Fruit fly (Drosophila melanogaster): Measurements from ENCODE around the gene Jon25Bii.

Jon25Bii gene

dm6 chr2L:4937060-4937459 lies 15.9 kb downstream of the Jon25Bii start, which contains the start of gene Sgs1:
Gene Sgs1, plus strand, starts transcription at chr2L:4937409.
- no peak for TF ChIP-seq noc (tag; optimal IDR thresholded peaks at IDR 0.05)

- no peak for TF ChIP-seq noc (tag; optimal IDR thresholded peaks at IDR 0.05)
Observed at dm6 chr2L:4936325-4936869, 16.5 kb downstream of the Jon25Bii start, which contains the start of gene hoe2. Gene hoe2, minus strand, starts transcription at chr2L:4936450.

dm6 chr2L:4932284-4932683 lies 20.7 kb downstream of the Jon25Bii start, which contains the start of gene hoe1:
Gene hoe1, minus strand, starts transcription at chr2L:4932384.
- no peak for TF ChIP-seq noc (tag; optimal IDR thresholded peaks at IDR 0.05)

DNA sequence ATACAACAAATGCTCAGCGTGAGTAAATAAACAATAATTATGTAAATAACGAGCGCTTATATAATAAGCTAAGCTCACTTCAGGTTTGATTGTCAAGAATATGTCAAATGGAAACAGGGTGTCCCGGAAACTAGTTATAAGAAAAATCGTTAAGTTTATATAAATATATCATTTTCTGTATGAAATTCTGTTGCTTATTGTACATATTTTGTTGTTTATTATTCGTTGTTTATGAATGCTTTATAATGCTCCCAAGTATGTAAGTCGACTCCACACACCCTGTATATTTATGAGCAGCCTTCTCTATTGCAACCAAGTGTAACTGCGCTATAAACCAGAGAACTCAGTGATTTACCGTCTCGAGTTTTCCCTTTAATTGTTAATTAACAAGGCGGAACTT lies 22.4 kb downstream of the Jon25Bii start:
- TF ChIP-seq noc (tag; optimal IDR thresholded peaks at IDR 0.05), result no peak

DNA sequence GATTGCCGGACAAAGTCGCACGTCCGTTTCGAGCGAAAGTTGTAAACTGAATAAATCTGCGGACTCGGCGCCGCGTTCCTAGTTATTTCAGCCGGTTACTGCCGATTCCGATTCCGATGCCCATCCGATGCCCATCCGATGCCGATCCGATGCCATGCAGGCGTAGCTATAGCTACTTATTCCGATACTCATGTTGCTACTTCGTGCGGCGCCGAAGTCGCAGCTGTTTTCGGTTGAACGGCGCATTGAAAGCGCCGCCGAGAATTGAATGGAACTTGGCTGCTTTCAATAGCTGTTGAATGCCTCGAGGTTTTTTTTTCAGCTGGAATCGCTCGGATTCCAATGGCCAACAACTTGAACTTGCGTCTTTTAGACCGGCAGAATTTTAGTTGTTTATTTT lies 24.6 kb downstream of the Jon25Bii start:
- no peak for TF ChIP-seq noc (tag; optimal IDR thresholded peaks at IDR 0.05)

- TF ChIP-seq noc (tag; optimal IDR thresholded peaks at IDR 0.05), result no peak
Observed at dm6 chr2L:4916738-4917137, 36.2 kb downstream of the Jon25Bii start.

DNA sequence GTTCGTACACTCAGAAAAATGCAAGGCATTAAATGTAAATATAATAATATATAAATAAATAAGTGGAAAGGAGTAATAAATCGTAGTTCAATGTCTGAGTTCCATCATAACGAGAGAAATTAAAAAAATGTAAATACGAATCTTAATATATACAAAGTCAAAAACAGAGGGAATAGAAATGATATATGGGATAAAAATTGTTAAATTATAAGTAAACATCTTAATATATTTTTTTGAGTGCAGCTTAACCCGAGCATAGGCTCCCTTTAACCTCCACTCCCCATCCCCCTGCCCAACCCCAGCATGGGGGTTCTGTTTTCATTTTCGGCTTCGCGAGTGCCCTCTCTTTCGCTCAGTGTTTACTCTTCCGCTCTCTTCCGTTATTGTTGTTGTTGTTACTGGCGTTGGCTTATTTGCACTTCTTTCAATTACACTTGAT lies 37.2 kb downstream of the Jon25Bii start:
- TF ChIP-seq noc (tag; optimal IDR thresholded peaks at IDR 0.05), result no peak

- TF ChIP-seq noc (tag; optimal IDR thresholded peaks at IDR 0.05), result no peak
Observed at dm6 chr2L:4907986-4908385, 45.0 kb downstream of the Jon25Bii start.

dm6 chr2L:4906546-4907250 lies 46.2 kb downstream of the Jon25Bii start, which contains the start of gene snsl:
Gene snsl, minus strand, starts transcription at chr2L:4906762.
- TF ChIP-seq noc (tag; optimal IDR thresholded peaks at IDR 0.05), result no peak

DNA sequence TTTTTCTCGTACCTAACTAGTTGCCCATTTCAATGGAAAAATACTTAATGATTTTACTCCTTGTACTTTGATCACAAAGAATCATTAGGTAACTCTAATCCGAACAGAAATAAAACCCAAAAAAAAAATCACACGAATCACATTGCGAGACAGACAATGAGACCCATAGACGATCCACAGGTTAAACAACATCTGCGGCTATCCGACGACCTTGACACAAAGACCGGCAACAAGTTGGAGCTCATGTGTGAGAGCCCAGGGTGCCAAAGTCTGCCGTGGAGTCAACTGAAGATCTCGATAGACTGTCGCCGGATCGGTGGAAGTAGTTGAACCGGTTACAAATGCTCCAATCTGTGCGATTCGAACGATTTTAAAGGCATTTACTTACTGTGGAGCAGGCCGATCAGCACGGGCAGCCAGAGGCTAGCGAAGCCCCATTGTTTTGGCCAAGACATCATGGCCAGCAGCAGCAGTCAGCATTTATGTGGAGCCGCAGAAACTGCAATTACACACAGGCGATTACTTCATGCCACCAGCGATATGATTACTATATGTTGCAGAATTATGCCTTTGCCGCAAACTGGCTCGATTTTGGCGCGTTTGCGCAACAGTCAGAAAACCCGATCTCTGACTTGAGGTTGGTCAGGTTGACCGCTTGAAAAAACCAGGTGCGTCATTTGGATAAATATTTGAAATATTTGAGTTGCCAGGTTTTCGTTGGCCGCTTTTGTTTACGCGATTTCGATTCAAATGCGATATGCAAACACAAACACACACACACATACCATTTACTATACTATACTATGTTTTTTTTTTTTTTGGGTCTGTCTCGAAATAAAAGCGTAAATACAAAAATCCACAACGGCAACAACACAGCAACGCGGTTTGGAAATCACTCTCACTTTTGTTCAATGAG lies 47.3 kb downstream of the Jon25Bii start:
- TF ChIP-seq noc (tag; optimal IDR thresholded peaks at IDR 0.05), result no peak

DNA sequence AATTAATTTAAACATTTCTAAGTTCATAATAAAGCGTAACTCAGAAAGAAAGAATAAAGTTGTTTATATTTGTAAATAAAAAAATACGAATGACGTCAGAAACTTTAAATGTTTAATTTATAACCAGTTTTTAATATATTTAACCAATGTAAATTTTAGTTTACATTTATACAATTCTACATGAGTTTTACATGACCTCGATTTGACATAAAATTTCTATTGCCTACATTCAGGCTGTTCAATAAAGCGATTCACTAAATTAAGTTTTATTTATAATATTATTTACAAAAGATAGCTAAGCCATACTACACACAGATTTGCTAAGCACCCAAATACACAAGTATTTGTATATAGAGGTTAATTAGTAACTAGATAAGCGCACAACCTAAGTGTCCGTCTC lies 49.1 kb downstream of the Jon25Bii start:
- no peak for TF ChIP-seq noc (tag; optimal IDR thresholded peaks at IDR 0.05)
